Worm (Caenorhabditis elegans) whole organism, early embryonic: ENCODE results near the gene C02D5.4.

Experiments
- B0310.2 ChIP-seq: sonication (generic microtip); optimal IDR thresholded peaks from 2 replicates; lab custom pipeline; 2016; ENCODE audit warnings: mild to moderate bottlenecking, missing genetic modification characterization, missing compliant biosample characterization
- F13C5.2 ChIP-seq: sonication (generic microtip); optimal IDR thresholded peaks from 2 replicates; lab custom pipeline; 2017; ENCODE audit warnings: mild to moderate bottlenecking, missing genetic modification characterization, inconsistent platforms, missing compliant biosample characterization
- aly-1 ChIP-seq: sonication (generic microtip); optimal IDR thresholded peaks from 2 replicates; lab custom pipeline; 2016; ENCODE audit warnings: missing genetic modification characterization, missing compliant biosample characterization
- ama-1 ChIP-seq: fragments of 150-350 bp; optimal IDR thresholded peaks from 2 replicates; lab custom pipeline; 2014
- ceh-13 ChIP-seq: fragments of 200-800 bp; sonication (Bioruptor generic); optimal IDR thresholded peaks from 2 replicates; lab custom pipeline; 2018; ENCODE audit warnings: mild to moderate bottlenecking, missing genetic modification characterization, missing compliant biosample characterization
- ceh-36 ChIP-seq: sonication (generic microtip); optimal IDR thresholded peaks from 2 replicates; lab custom pipeline; 2016; ENCODE audit warnings: missing genetic modification characterization, inconsistent platforms, missing compliant biosample characterization
- ets-7 ChIP-seq: sonication (generic microtip); optimal IDR thresholded peaks from 2 replicates; lab custom pipeline; 2016; ENCODE audit warnings: missing genotype, missing genetic modification characterization, missing compliant biosample characterization
- flt-1 ChIP-seq: fragments of 200-800 bp; sonication (Bioruptor generic); IDR thresholded peaks from 2 replicates; pipeline ENCODE4 v1.3.6; 2022; ENCODE audit warnings: missing genetic modification characterization, missing compliant biosample characterization
- hmbx-1 ChIP-seq: sonication (generic microtip); optimal IDR thresholded peaks from 2 replicates; lab custom pipeline; 2016; ENCODE audit warnings: mild to moderate bottlenecking, missing genetic modification characterization, missing compliant biosample characterization
- hmg-4 ChIP-seq: fragments of 200-800 bp; sonication (Bioruptor generic); optimal IDR thresholded peaks from 2 replicates; lab custom pipeline; 2018; ENCODE audit warnings: mild to moderate bottlenecking, missing genetic modification characterization, missing compliant biosample characterization
- hnd-1 ChIP-seq: sonication (generic microtip); optimal IDR thresholded peaks from 2 replicates; lab custom pipeline; 2016; ENCODE audit warnings: missing genetic modification characterization, missing compliant biosample characterization
- pes-1 ChIP-seq: fragments of 200-800 bp; sonication (Bioruptor generic); IDR thresholded peaks from 2 replicates; pipeline ENCODE4 v1.3.6; 2022; ENCODE audit warnings: missing genetic modification reagents, missing genetic modification characterization, missing compliant biosample characterization
- scrt-1 ChIP-seq: fragments of 200-800 bp; sonication (Bioruptor generic); IDR thresholded peaks from 2 replicates; pipeline ENCODE4 v1.3.6; 2022; ENCODE audit warnings: missing genetic modification characterization, missing compliant biosample characterization
- sea-1 ChIP-seq: fragments of 200-800 bp; sonication (Bioruptor generic); conservative IDR thresholded peaks from 2 replicates; pipeline ENCODE4 v1.3.6; 2022; ENCODE audit warnings: missing genetic modification characterization, missing compliant biosample characterization
- tbx-11 ChIP-seq: fragments of 200-800 bp; sonication (Bioruptor generic); IDR thresholded peaks from 2 replicates; pipeline ENCODE4 v1.3.6; 2022; ENCODE audit warnings: missing genetic modification characterization, missing compliant biosample characterization
- tbx-37 ChIP-seq: fragments of 200-800 bp; sonication (Bioruptor generic); conservative IDR thresholded peaks from 2 replicates; pipeline ENCODE4 v1.3.6; 2022; ENCODE audit warnings: missing genetic modification reagents, missing genetic modification characterization, missing compliant biosample characterization
- tra-4 ChIP-seq: sonication (generic microtip); optimal IDR thresholded peaks from 2 replicates; lab custom pipeline; 2017; ENCODE audit warnings: missing genetic modification characterization, missing compliant biosample characterization

C02D5.4 gene

ce11 chrIII:8556836-8557385, 4.9 kb downstream of the C02D5.4 start, which contains the start of gene C02D5.2:
C02D5.2 (plus strand) TSS chrIII:8557335.
- TF ChIP-seq scrt-1 (GFP tag; lab: Robert Waterston, UW): no peak
- no peak for TF ChIP-seq ceh-13 (GFP tag; lab: Kevin White, UChicago)
- no peak for TF ChIP-seq hmbx-1 (tag; lab: Kevin White, UChicago)
- no peak for TF ChIP-seq pes-1 (GFP tag; lab: Robert Waterston, UW)

DNA sequence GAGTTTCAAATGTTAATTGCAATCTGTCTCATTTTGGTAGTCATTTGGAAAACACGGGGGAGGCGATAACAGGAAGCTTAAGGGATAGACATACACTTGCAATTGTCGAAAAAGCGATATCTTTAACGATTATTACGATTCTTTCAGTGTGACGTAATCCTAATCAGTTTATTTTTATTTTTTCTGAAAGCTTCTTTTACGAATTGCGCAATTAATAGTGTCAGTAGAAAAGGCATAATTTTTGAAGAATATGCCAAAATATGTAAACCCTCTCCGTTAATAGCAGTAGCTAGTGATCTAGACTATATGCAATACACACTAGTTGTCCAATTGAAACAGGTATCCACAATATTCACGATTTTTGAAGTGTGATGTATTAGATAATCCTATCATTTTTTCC, 8.4 kb downstream of the C02D5.4 start:
- TF ChIP-seq tbx-11 (GFP tag; lab: Robert Waterston, UW) (no peak), hmbx-1 (tag; lab: Kevin White, UChicago) (no peak), F13C5.2 (tag; lab: Kevin White, UChicago) (no peak), pes-1 (GFP tag; lab: Robert Waterston, UW) (no peak), aly-1 (tag; lab: Kevin White, UChicago) (no peak), flt-1 (no peak), tbx-37 (no peak), hmg-4 (GFP tag; lab: Kevin White, UChicago) (no peak), scrt-1 (GFP tag; lab: Robert Waterston, UW) (no peak), ceh-36 (tag; lab: Kevin White, UChicago) (no peak), sea-1 (GFP tag; lab: Robert Waterston, UW) (no peak), ets-7 (tag; lab: Kevin White, UChicago) (no peak), ceh-13 (GFP tag; lab: Kevin White, UChicago) (no peak), hnd-1 (no peak), ama-1 (lab: Kevin White, UChicago) (no peak), tra-4 (no peak), B0310.2 (no peak)

DNA sequence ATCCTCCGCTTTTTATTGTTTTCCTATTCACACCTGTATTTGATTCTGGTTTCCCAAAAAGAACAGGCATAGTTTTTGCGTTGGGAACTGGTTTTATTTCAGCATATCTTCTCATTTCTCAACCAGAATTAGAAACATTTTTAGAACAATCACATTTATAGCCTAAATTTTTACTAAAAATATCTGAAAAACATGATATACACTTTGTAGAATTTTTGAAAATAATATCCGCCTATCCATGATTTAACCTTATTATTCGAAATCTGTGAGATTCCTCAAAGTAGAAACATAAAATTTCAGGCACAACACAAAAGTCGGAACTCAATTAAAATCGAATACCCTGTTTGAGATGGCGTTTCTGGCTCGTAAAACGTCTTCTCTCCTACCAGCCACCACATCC, 8.9 kb downstream of the C02D5.4 start, which contains the start of gene acdh-6:
TSS of gene acdh-6 (plus strand) at position 301 of the 400 bp plus-strand sequence.
- no peak for TF ChIP-seq hmbx-1 (tag; lab: Kevin White, UChicago)
- TF ChIP-seq hnd-1: no peak
- no peak for TF ChIP-seq aly-1 (tag; lab: Kevin White, UChicago)
- TF ChIP-seq flt-1: no peak
- TF ChIP-seq tra-4: no peak

DNA sequence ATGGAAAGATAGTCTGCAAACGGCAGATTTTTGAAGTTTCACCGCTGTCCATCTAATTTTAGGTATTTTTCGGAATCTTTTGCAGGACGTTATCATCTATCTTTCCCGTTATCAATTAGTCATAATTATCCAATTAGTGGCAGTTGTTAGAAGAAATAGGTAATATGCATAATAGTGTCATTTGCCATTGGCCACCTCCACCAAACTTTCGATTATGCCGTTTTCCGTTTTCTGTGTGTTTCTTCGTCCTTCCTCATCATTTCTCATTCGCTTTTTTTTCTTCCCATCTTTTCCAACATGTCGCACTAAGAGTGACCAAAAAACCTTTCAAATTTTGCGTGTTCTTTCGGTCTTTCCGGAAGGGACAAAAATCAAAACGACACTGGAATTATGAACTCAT, 12.4 kb downstream of the C02D5.4 start:
- TF ChIP-seq pes-1 (GFP tag; lab: Robert Waterston, UW): no peak
- no peak for TF ChIP-seq F13C5.2 (tag; lab: Kevin White, UChicago)

DNA sequence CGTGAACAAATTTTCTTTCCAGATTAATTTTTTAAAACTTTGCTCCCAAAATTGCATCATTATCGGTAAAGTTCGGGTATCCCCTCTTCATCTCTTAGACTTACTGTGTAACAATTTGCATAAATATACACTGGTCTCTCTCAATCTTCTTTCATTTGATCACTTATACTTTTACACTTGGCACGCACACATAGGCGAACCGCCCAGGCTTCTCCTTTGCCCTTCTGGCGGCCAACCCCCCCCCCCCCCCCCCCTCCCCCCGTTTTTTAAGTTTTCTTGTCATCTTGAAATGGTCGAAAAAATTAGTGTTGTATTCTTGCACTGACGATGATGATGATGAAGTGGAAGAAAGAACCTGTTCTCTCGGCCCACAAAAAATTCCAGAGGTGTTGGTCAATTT, 18.3 kb downstream of the C02D5.4 start:
- TF ChIP-seq aly-1 (tag; lab: Kevin White, UChicago): no peak
- no peak for TF ChIP-seq F13C5.2 (tag; lab: Kevin White, UChicago)

DNA sequence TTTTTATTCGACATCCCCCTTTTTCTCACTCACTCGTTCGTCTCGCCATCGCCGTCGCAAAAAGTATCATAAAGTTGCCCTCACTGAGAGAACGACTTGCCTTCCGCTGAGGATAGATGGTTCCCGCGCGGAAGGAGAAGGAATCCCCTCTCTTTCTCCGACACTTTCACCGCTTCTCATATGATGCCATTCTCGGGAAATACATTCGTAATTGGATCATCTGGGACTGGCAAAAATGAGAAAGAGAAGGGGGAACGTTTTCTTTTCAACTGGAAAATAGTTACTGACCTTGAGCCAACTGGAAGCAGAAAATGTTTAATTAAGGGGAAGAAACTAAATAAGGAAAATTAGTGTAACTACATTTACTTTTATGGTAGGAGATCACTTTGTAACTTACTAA, 19.9 kb downstream of the C02D5.4 start:
- TF ChIP-seq ceh-36 (tag; lab: Kevin White, UChicago) (no peak), sea-1 (GFP tag; lab: Robert Waterston, UW) (no peak), ama-1 (lab: Kevin White, UChicago) (no peak), aly-1 (tag; lab: Kevin White, UChicago) (no peak), tbx-11 (GFP tag; lab: Robert Waterston, UW) (no peak), hmbx-1 (tag; lab: Kevin White, UChicago) (no peak), hmg-4 (GFP tag; lab: Kevin White, UChicago) (no peak), pes-1 (GFP tag; lab: Robert Waterston, UW) (no peak), F13C5.2 (tag; lab: Kevin White, UChicago) (no peak), tbx-37 (no peak), flt-1 (no peak), hnd-1 (no peak), scrt-1 (GFP tag; lab: Robert Waterston, UW) (no peak), B0310.2 (no peak), tra-4 (no peak), ets-7 (tag; lab: Kevin White, UChicago) (no peak), ceh-13 (GFP tag; lab: Kevin White, UChicago) (no peak)

DNA sequence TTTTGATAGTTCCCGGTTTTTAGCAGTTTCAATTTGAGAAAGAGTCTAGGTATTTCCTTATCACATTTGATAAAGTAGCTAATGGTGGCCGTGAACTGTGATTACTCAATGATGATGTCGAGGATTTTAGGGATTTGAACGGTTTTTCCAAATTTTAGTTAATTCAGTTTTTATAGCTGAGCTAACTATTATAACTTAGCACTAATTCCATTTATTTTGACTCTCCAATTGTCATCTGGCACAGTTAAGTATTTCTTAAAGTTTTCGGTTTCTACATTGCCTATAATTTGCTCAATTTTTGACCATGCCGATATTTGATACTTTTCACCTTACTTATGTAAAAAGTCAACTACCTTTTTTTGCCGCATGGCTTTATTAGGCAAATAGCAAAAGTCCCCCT, 21.3 kb downstream of the C02D5.4 start:
- no peak for TF ChIP-seq F13C5.2 (tag; lab: Kevin White, UChicago)
- TF ChIP-seq ama-1 (lab: Kevin White, UChicago): no peak
- no peak for TF ChIP-seq hmg-4 (GFP tag; lab: Kevin White, UChicago)
- no peak for TF ChIP-seq B0310.2
- no peak for TF ChIP-seq ets-7 (tag; lab: Kevin White, UChicago)
- TF ChIP-seq scrt-1 (GFP tag; lab: Robert Waterston, UW): no peak
- TF ChIP-seq pes-1 (GFP tag; lab: Robert Waterston, UW): no peak
- no peak for TF ChIP-seq sea-1 (GFP tag; lab: Robert Waterston, UW)
- TF ChIP-seq tra-4: no peak
- no peak for TF ChIP-seq hnd-1
- TF ChIP-seq hmbx-1 (tag; lab: Kevin White, UChicago): no peak
- TF ChIP-seq flt-1: no peak
- TF ChIP-seq aly-1 (tag; lab: Kevin White, UChicago): no peak
- no peak for TF ChIP-seq tbx-11 (GFP tag; lab: Robert Waterston, UW)
- TF ChIP-seq ceh-13 (GFP tag; lab: Kevin White, UChicago): no peak
- no peak for TF ChIP-seq ceh-36 (tag; lab: Kevin White, UChicago)
- no peak for TF ChIP-seq tbx-37

DNA sequence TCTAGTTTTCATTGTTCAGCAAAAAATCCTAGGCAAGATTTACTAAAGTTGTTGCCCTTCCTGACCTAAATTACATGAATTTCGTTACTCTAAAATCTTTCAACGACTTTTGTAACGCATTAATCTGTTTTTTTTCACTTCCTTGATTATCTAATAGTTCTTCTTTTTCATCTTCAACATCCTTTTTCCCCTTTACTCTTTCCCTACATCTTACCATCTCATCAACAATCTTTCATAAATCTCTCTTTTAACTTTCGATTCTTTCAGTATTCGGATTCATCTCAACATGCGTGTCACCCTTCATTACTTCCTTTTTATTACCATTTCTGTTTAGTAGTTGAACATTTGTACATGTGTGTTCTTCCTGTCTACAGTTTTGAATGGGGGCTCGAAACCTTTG, 21.9 kb downstream of the C02D5.4 start:
- TF ChIP-seq hmg-4 (GFP tag; lab: Kevin White, UChicago) (no peak), B0310.2 (no peak), ceh-13 (GFP tag; lab: Kevin White, UChicago) (no peak), aly-1 (tag; lab: Kevin White, UChicago) (no peak)
